Worm (Caenorhabditis elegans) whole organism, late embryonic: ENCODE data around the gene clpr-2.
"Not testable (repeated sequence)": the region's sequence is repeated elsewhere in the genome, so short reads cannot be mapped to it uniquely, and the experiment has no call there.

Experiments
- C08G9.2 ChIP-seq: sonication (generic microtip); optimal IDR thresholded peaks from 2 replicates; lab custom pipeline; 2016; ENCODE audit warnings: mild to moderate bottlenecking, missing genetic modification characterization, moderate library complexity, missing compliant biosample characterization
- K02D7.2 ChIP-seq: sonication (generic microtip); optimal IDR thresholded peaks from 2 replicates; lab custom pipeline; 2017; ENCODE audit warnings: mild to moderate bottlenecking, missing genetic modification characterization, missing compliant biosample characterization
- K09A11.1 ChIP-seq: sonication (generic microtip); optimal IDR thresholded peaks from 2 replicates; lab custom pipeline; 2017; ENCODE audit warnings: antibody characterized with exemption, mild to moderate bottlenecking, missing genetic modification characterization, missing compliant biosample characterization; ENCODE audit not compliant: insufficient read depth
- Y22D7AL.16 ChIP-seq: sonication (generic microtip); optimal IDR thresholded peaks from 2 replicates; lab custom pipeline; 2016; ENCODE audit warnings: missing genetic modification characterization, missing compliant biosample characterization
- ahr-1 ChIP-seq: sonication (generic microtip); optimal IDR thresholded peaks from 2 replicates; lab custom pipeline; 2016; ENCODE audit warnings: missing genetic modification characterization, missing compliant biosample characterization
- ceh-14 ChIP-seq: sonication (generic microtip); optimal IDR thresholded peaks from 2 replicates; lab custom pipeline; 2016; ENCODE audit warnings: missing genotype, missing genetic modification characterization, missing compliant biosample characterization
- ceh-18 ChIP-seq: sonication (generic microtip); optimal IDR thresholded peaks from 2 replicates; lab custom pipeline; 2016; ENCODE audit warnings: missing genetic modification characterization, missing compliant biosample characterization
- ceh-19 ChIP-seq: fragments of 200-800 bp; sonication (Bioruptor generic); optimal IDR thresholded peaks from 2 replicates; lab custom pipeline; 2018; ENCODE audit warnings: mild to moderate bottlenecking, missing genetic modification characterization, missing compliant biosample characterization
- ceh-48 ChIP-seq: sonication (generic microtip); optimal IDR thresholded peaks from 2 replicates; lab custom pipeline; 2016; ENCODE audit warnings: missing genetic modification characterization, inconsistent platforms, missing compliant biosample characterization
- ceh-6 ChIP-seq: fragments of 200-800 bp; sonication (Bioruptor generic); optimal IDR thresholded peaks from 2 replicates; lab custom pipeline; 2018; ENCODE audit warnings: mild to moderate bottlenecking, missing genetic modification characterization, missing compliant biosample characterization
- che-1 ChIP-seq: sonication (generic microtip); optimal IDR thresholded peaks from 2 replicates; lab custom pipeline; 2016; ENCODE audit warnings: mild to moderate bottlenecking, missing genetic modification characterization, missing compliant biosample characterization
- dmd-4 ChIP-seq: sonication (generic microtip); optimal IDR thresholded peaks from 2 replicates; lab custom pipeline; 2016; ENCODE audit warnings: borderline replicate concordance, missing genetic modification characterization, missing compliant biosample characterization
- dve-1 ChIP-seq: sonication (generic microtip); optimal IDR thresholded peaks from 2 replicates; lab custom pipeline; 2017; ENCODE audit warnings: antibody characterized with exemption, mild to moderate bottlenecking, missing genetic modification characterization, missing compliant biosample characterization
- elt-2 ChIP-seq: sonication (generic microtip); optimal IDR thresholded peaks from 2 replicates; lab custom pipeline; 2016; ENCODE audit warnings: missing genetic modification reagents, missing genetic modification characterization, missing compliant biosample characterization
- ets-4 ChIP-seq: sonication (generic microtip); optimal IDR thresholded peaks from 2 replicates; lab custom pipeline; 2016; ENCODE audit warnings: missing genetic modification characterization, missing compliant biosample characterization
- fax-1 ChIP-seq: sonication (generic microtip); optimal IDR thresholded peaks from 2 replicates; lab custom pipeline; 2016; ENCODE audit warnings: missing genotype, missing genetic modification characterization, missing compliant biosample characterization
- fkh-10 ChIP-seq: fragments of 150-350 bp; optimal IDR thresholded peaks from 2 replicates; lab custom pipeline; 2014; ENCODE audit warnings: missing biosample characterization, missing genetic modification reagents, missing genetic modification characterization
- hlh-8 ChIP-seq: sonication (generic microtip); optimal IDR thresholded peaks from 2 replicates; lab custom pipeline; 2016; ENCODE audit warnings: missing genotype, missing genetic modification characterization, missing compliant biosample characterization
- madf-2 ChIP-seq: sonication (generic microtip); optimal IDR thresholded peaks from 2 replicates; lab custom pipeline; 2017; ENCODE audit warnings: missing genetic modification characterization, missing compliant biosample characterization
- mec-3 ChIP-seq: sonication (generic microtip); optimal IDR thresholded peaks from 2 replicates; lab custom pipeline; 2016; ENCODE audit warnings: borderline replicate concordance, missing genetic modification characterization, missing compliant biosample characterization
- nfya-1 ChIP-seq: sonication (generic microtip); optimal IDR thresholded peaks from 2 replicates; lab custom pipeline; 2017; ENCODE audit warnings: missing genetic modification characterization, mild to moderate bottlenecking, missing compliant biosample characterization, antibody characterized with exemption, moderate library complexity
- nhr-11 ChIP-seq: fragments of 150-350 bp; optimal IDR thresholded peaks from 2 replicates; lab custom pipeline; 2014; ENCODE audit warnings: missing biosample characterization, missing genetic modification characterization
- nhr-232 ChIP-seq: sonication (generic microtip); optimal IDR thresholded peaks from 2 replicates; lab custom pipeline; 2016; ENCODE audit warnings: missing genetic modification characterization, missing compliant biosample characterization
- npax-4 ChIP-seq: sonication (generic microtip); optimal IDR thresholded peaks from 2 replicates; lab custom pipeline; 2016; ENCODE audit warnings: missing genetic modification characterization, missing compliant biosample characterization
- odd-2 ChIP-seq: sonication (generic microtip); optimal IDR thresholded peaks from 2 replicates; lab custom pipeline; 2017; ENCODE audit warnings: antibody characterized with exemption, mild to moderate bottlenecking, missing genetic modification characterization, missing compliant biosample characterization
- pag-3 ChIP-seq: sonication (generic microtip); optimal IDR thresholded peaks from 2 replicates; lab custom pipeline; 2016; ENCODE audit warnings: missing compliant biosample characterization, missing genetic modification characterization, borderline replicate concordance
- pat-9 ChIP-seq: fragments of 200-800 bp; sonication (Bioruptor generic); optimal IDR thresholded peaks from 2 replicates; lab custom pipeline; 2018; ENCODE audit warnings: mild to moderate bottlenecking, missing genetic modification characterization, moderate library complexity, missing compliant biosample characterization
- pha-2 ChIP-seq: sonication (generic microtip); optimal IDR thresholded peaks from 2 replicates; lab custom pipeline; 2017; ENCODE audit warnings: mild to moderate bottlenecking, missing genetic modification characterization, missing compliant biosample characterization
- pha-4 ChIP-seq: fragments of 150-350 bp; optimal IDR thresholded peaks from 2 replicates; lab custom pipeline; 2018; ENCODE audit warnings: missing biosample characterization, missing genetic modification reagents, missing genetic modification characterization
- pqm-1 ChIP-seq: sonication (generic microtip); optimal IDR thresholded peaks from 2 replicates; lab custom pipeline; 2016; ENCODE audit warnings: missing genetic modification characterization, missing compliant biosample characterization
- pros-1 ChIP-seq: fragments of 150-350 bp; optimal IDR thresholded peaks from 2 replicates; lab custom pipeline; 2014; ENCODE audit warnings: missing biosample characterization, missing genetic modification reagents, missing genetic modification characterization
- ref-2 ChIP-seq: sonication (generic microtip); optimal IDR thresholded peaks from 2 replicates; lab custom pipeline; 2016; ENCODE audit warnings: missing genetic modification characterization, missing compliant biosample characterization
- sox-2 ChIP-seq: fragments of 200-800 bp; sonication (Bioruptor generic); IDR thresholded peaks from 2 replicates; pipeline ENCODE4 v1.3.6; 2022; ENCODE audit warnings: missing genetic modification reagents, missing genetic modification characterization, missing compliant biosample characterization
- ttx-3 ChIP-seq: sonication (generic microtip); optimal IDR thresholded peaks from 2 replicates; lab custom pipeline; 2016; ENCODE audit warnings: missing genetic modification reagents, missing genetic modification characterization, missing compliant biosample characterization
- unc-42 ChIP-seq: sonication (generic microtip); optimal IDR thresholded peaks from 2 replicates; lab custom pipeline; 2016; ENCODE audit warnings: missing genotype, missing genetic modification characterization, missing compliant biosample characterization
- unc-55 ChIP-seq: sonication (generic microtip); optimal IDR thresholded peaks from 2 replicates; lab custom pipeline; 2017; ENCODE audit warnings: missing biosample characterization, missing genetic modification reagents, missing genetic modification characterization

The clpr-2 gene

DNA sequence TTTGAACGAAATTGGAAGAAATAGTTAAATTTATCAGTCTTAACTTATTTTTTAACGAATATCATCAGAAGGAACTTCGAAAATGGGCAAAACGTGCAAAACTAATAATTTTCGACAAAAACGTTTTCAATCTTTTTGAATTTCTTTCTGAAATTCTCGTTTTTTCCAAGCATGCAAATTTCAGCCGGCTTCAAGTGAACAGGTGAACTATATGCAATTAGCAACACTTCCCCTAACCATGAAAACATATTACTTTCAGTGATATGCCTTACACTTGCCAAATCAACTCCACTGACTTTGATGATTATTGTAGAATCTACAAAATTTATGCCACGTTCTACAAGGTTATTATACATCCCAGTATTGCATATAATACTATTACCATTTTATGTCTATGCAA, 19.6 kb downstream of the clpr-2 start, which contains the start of gene srz-63:
TSS of gene srz-63 (plus strand) at position 301 of the 400 bp plus-strand sequence.
- not testable (repeated sequence) for TF ChIP-seq nhr-11 (tag; lab: Kevin White, UChicago); nhr-232 (tag; lab: Kevin White, UChicago); fax-1

DNA sequence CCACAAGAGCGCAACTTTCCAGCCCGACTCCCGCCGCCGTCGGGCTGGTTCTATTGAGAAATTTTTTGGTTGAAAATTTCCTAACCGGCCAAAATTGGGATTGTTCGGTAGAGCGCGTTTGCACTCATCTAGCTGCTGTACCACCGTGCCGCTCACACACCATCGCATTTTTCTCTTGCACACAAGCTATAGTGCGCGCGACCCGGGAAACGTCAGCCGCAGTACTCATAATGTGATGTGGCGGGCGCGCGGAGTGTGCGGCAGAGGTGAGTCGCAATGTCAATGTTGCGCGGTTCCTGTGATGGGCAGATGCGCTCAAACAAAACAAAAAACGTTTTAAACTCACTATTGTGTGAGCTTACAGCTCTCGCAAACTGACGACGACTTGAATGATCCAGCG, 26.3 kb downstream of the clpr-2 start:
- TF ChIP-seq pqm-1 (tag; lab: Kevin White, UChicago) (no peak), pha-2 (no peak), odd-2 (tag; lab: Kevin White, UChicago) (no peak), pros-1 (no peak), che-1 (tag; lab: Kevin White, UChicago) (no peak), hlh-8 (tag; lab: Kevin White, UChicago) (no peak), pha-4 (tag; lab: Kevin White, UChicago) (no peak), madf-2 (tag; lab: Kevin White, UChicago) (no peak), C08G9.2 (tag; lab: Kevin White, UChicago) (no peak), fax-1 (no peak)

DNA sequence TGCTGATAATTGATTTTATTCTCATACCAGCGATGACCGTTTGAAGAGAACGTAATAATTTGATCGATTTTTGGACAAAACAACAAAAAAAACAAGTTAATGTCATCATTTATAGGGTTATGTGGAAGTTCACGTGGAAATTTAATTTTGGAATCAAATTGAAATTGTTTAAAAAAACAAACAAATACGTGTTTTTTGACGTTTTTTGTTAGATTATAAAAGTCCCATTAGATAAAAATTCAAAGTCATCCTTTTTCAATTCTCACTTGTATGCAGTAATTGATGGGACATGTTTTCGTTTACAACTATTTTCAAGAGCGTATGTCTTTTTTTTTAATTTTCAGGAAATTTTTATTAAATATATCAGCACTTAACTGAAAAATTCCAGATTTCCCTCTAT, 26.8 kb downstream of the clpr-2 start, which contains the start of the genes Y57G7A.6 and Y57G7A.3:
TSS of gene Y57G7A.6 (minus strand) at position 101 of the 400 bp plus-strand sequence.
TSS of gene Y57G7A.3 (plus strand) at position 269 of the 400 bp plus-strand sequence.
- TF ChIP-seq ceh-18 (tag; lab: Kevin White, UChicago): no peak
- TF ChIP-seq dmd-4 (tag; lab: Kevin White, UChicago): no peak
- TF ChIP-seq Y22D7AL.16 (tag; lab: Kevin White, UChicago): no peak
- no peak for TF ChIP-seq pag-3 (tag; lab: Kevin White, UChicago)
- TF ChIP-seq mec-3: no peak
- no peak for TF ChIP-seq nhr-232 (tag; lab: Kevin White, UChicago)
- no peak for TF ChIP-seq pat-9 (tag; lab: Kevin White, UChicago)
- no peak for TF ChIP-seq nfya-1 (tag; lab: Kevin White, UChicago)
- TF ChIP-seq fkh-10 (GFP tag; lab: Kevin White, UChicago): no peak

DNA sequence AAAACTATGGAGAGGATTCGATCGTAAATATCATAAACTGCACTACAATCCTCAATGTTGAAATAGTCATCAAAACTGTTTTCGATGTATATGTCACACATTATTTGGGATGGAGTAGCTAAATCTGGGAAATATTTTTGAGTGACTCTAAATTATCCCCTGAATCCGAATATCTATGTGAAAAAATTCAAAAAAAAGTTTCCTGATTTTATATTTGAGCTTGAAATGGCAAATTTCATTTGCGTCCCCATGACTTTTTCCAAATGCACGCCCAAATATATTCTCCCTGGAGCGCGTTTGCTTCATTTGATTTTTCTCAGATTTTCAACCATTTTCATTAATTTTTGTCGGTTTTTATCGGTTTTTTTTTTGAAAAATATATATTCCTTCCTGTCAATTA, 34.4 kb downstream of the clpr-2 start, which contains the start of gene srz-64:
TSS of gene srz-64 (minus strand) at position 101 of the 400 bp plus-strand sequence.
- TF ChIP-seq Y22D7AL.16 (tag; lab: Kevin White, UChicago): no peak
- TF ChIP-seq ets-4 (tag; lab: Kevin White, UChicago): no peak
- no peak for TF ChIP-seq sox-2
- TF ChIP-seq ref-2 (tag; lab: Kevin White, UChicago): no peak
- TF ChIP-seq unc-42: no peak
- TF ChIP-seq elt-2 (tag; lab: Kevin White, UChicago): no peak
- TF ChIP-seq ceh-48: no peak
- TF ChIP-seq K09A11.1 (tag; lab: Kevin White, UChicago): no peak

DNA sequence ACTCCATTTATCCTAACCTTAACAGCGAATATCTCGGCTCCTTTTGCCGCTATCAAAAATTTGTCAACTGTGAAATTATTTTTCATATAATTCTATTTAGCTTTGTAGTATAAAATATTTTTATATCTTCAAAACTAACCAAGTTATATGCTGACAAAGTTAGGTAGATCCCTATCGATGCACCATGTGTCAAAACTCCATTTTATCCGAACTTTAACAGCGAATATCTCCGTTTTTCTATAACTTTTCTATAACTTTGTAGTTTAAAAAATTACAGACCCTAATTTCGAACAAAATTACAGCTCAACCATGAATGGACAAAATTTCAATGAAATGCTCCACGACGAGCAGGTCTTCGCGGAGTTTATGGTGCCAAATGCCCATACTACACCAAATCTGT, 37.0 kb downstream of the clpr-2 start, which contains the start of gene Y57G7A.2:
TSS of gene Y57G7A.2 (plus strand) at position 301 of the 400 bp plus-strand sequence.
- TF ChIP-seq K02D7.2 (tag; lab: Kevin White, UChicago): no peak
- no peak for TF ChIP-seq ceh-19 (GFP tag; lab: Kevin White, UChicago)
- TF ChIP-seq npax-4: no peak
- no peak for TF ChIP-seq dmd-4 (tag; lab: Kevin White, UChicago)
- TF ChIP-seq fax-1: no peak
- TF ChIP-seq dve-1 (tag; lab: Kevin White, UChicago): no peak
- no peak for TF ChIP-seq ceh-14 (tag; lab: Kevin White, UChicago)
- TF ChIP-seq ahr-1 (tag; lab: Kevin White, UChicago): no peak
- no peak for TF ChIP-seq unc-55 (GFP tag; lab: Kevin White, UChicago)
- no peak for TF ChIP-seq ets-4 (tag; lab: Kevin White, UChicago)
- TF ChIP-seq ceh-6 (GFP tag; lab: Kevin White, UChicago): no peak
- no peak for TF ChIP-seq sox-2
- no peak for TF ChIP-seq ttx-3 (tag; lab: Kevin White, UChicago)
- TF ChIP-seq pha-2: no peak
